Fruit fly (Drosophila melanogaster) whole organism, embryonic: ENCODE results near the gene wda.

Experiments used
- BEAF-32 ChIP-seq: fragments of 200-800 bp; sonication (Bioruptor generic); optimal IDR thresholded peaks from 3 replicates; lab custom pipeline; 2017; ENCODE audit warnings: missing biosample characterization, missing genetic modification characterization, mild to moderate bottlenecking, moderate library complexity, missing genetic modification reagents
- CG10209 ChIP-seq: fragments of 200-800 bp; sonication (Bioruptor generic); optimal IDR thresholded peaks from 3 replicates; lab custom pipeline; 2017; ENCODE audit warnings: missing biosample characterization, mild to moderate bottlenecking, missing genetic modification characterization, missing genetic modification reagents
- CG10321 ChIP-seq: fragments of 200-800 bp; sonication (Bioruptor generic); IDR thresholded peaks from 2 replicates; pipeline ENCODE4 v1.3.6; 2022; ENCODE audit warnings: missing biosample characterization, missing genetic modification characterization
- CG10979 ChIP-seq: fragments of 200-800 bp; sonication (Bioruptor generic); optimal IDR thresholded peaks from 2 replicates; lab custom pipeline; 2018; ENCODE audit warnings: missing biosample characterization, mild to moderate bottlenecking, missing genetic modification characterization, moderate library complexity
- CG12942 ChIP-seq: fragments of 200-800 bp; sonication (Bioruptor generic); optimal IDR thresholded peaks from 3 replicates; lab custom pipeline; 2016; ENCODE audit warnings: missing biosample characterization, missing genetic modification characterization
- CG14710 ChIP-seq: fragments of 200-800 bp; sonication (Bioruptor generic); optimal IDR thresholded peaks from 3 replicates; lab custom pipeline; 2019; ENCODE audit warnings: missing biosample characterization, mild to moderate bottlenecking, missing genetic modification characterization, moderate library complexity
- CG15601 ChIP-seq: fragments of 200-800 bp; sonication (Bioruptor generic); optimal IDR thresholded peaks from 3 replicates; lab custom pipeline; 2019; ENCODE audit warnings: missing biosample characterization, mild to moderate bottlenecking, missing genetic modification characterization, moderate library complexity
- CG16815 ChIP-seq: fragments of 200-800 bp; sonication (Bioruptor generic); optimal IDR thresholded peaks from 3 replicates; lab custom pipeline; 2017; ENCODE audit warnings: missing biosample characterization, mild to moderate bottlenecking, missing genetic modification characterization
- CG17912 ChIP-seq: fragments of 200-800 bp; sonication (Bioruptor generic); optimal IDR thresholded peaks from 2 replicates; lab custom pipeline; 2018; ENCODE audit warnings: missing biosample characterization, mild to moderate bottlenecking, missing genetic modification characterization
- CG18011 ChIP-seq: fragments of 200-800 bp; sonication (Bioruptor generic); optimal IDR thresholded peaks from 2 replicates; lab custom pipeline; 2017; ENCODE audit warnings: missing biosample characterization, missing genetic modification characterization, mild to moderate bottlenecking, moderate library complexity, missing genotype
- CG3065 ChIP-seq: fragments of 200-800 bp; sonication (Bioruptor generic); optimal IDR thresholded peaks from 2 replicates; lab custom pipeline; 2016; ENCODE audit warnings: missing biosample characterization, missing genetic modification characterization
- CG31388 ChIP-seq: fragments of 200-800 bp; sonication (Bioruptor generic); optimal IDR thresholded peaks from 2 replicates; lab custom pipeline; 2016; ENCODE audit warnings: missing biosample characterization, missing genetic modification characterization
- CG32767 ChIP-seq: fragments of 200-800 bp; sonication (Bioruptor generic); IDR thresholded peaks from 2 replicates; pipeline ENCODE4 v1.3.6; 2022; ENCODE audit warnings: missing biosample characterization, missing genetic modification characterization
- CG33213 ChIP-seq: fragments of 200-800 bp; sonication (Bioruptor generic); optimal IDR thresholded peaks from 3 replicates; lab custom pipeline; 2016; ENCODE audit warnings: missing biosample characterization, missing genetic modification characterization
- CG4617 ChIP-seq: fragments of 200-800 bp; sonication (Bioruptor generic); optimal IDR thresholded peaks from 3 replicates; lab custom pipeline; 2016; ENCODE audit warnings: missing biosample characterization, missing genetic modification characterization, borderline replicate concordance
- CG4820 ChIP-seq: fragments of 200-800 bp; sonication (Bioruptor generic); optimal IDR thresholded peaks from 3 replicates; lab custom pipeline; 2016; ENCODE audit warnings: missing biosample characterization, missing genetic modification characterization
- CG6272 ChIP-seq: fragments of 200-800 bp; sonication (Bioruptor generic); IDR thresholded peaks from 2 replicates; pipeline ENCODE4 v1.3.6; 2022; ENCODE audit warnings: missing biosample characterization, missing genetic modification characterization
- CHES-1-like ChIP-seq: fragments of 200-800 bp; sonication (Bioruptor generic); optimal IDR thresholded peaks from 2 replicates; lab custom pipeline; 2016; ENCODE audit warnings: missing biosample characterization, missing genetic modification characterization
- E2f2 ChIP-seq: fragments of 200-800 bp; sonication (Bioruptor generic); IDR thresholded peaks from 2 replicates; pipeline ENCODE4 v1.3.6; 2022; ENCODE audit warnings: missing biosample characterization, missing genetic modification characterization
- Fer2 ChIP-seq: fragments of 200-800 bp; sonication (Bioruptor generic); optimal IDR thresholded peaks from 2 replicates; lab custom pipeline; 2018; ENCODE audit warnings: missing biosample characterization, mild to moderate bottlenecking, missing genetic modification characterization, moderate library complexity
- HHEX ChIP-seq: fragments of 200-800 bp; sonication (Bioruptor generic); optimal IDR thresholded peaks from 3 replicates; lab custom pipeline; 2017; ENCODE audit warnings: missing biosample characterization, mild to moderate bottlenecking, missing genetic modification characterization, missing genetic modification reagents
- Hey ChIP-seq: fragments of 200-800 bp; sonication (Bioruptor generic); optimal IDR thresholded peaks from 3 replicates; lab custom pipeline; 2018; ENCODE audit warnings: missing biosample characterization, mild to moderate bottlenecking, missing genetic modification characterization
- HmgD ChIP-seq: fragments of 200-800 bp; sonication (Bioruptor generic); optimal IDR thresholded peaks from 3 replicates; lab custom pipeline; 2016; ENCODE audit warnings: missing biosample characterization, missing genetic modification characterization
- Hsf ChIP-seq: fragments of 200-800 bp; sonication (Bioruptor generic); optimal IDR thresholded peaks from 3 replicates; lab custom pipeline; 2016; ENCODE audit warnings: missing biosample characterization, missing genetic modification characterization
- MBD-R2 ChIP-seq: fragments of 200-800 bp; sonication (Bioruptor generic); IDR thresholded peaks from 2 replicates; pipeline ENCODE4 v1.3.6; 2022; ENCODE audit warnings: missing biosample characterization, missing genetic modification characterization
- Trl ChIP-seq, 3 experiments: fragments of >200 bp in 2 of 3; fragments of 200-800 bp in 1 of 3; sonication (Bioruptor generic) in 1 of 3; optimal IDR thresholded peaks; 2 replicates in 1 of 3; 3 replicates in 2 of 3; lab custom pipeline; 2016 to 2017; ENCODE audit warnings: missing biosample characterization in 1 of 3, missing genetic modification characterization in 1 of 3
- aop ChIP-seq: fragments of 200-800 bp; sonication (Bioruptor generic); IDR thresholded peaks from 2 replicates; pipeline ENCODE4 v1.3.6; 2022; ENCODE audit warnings: missing biosample characterization, missing genetic modification characterization
- ase ChIP-seq: fragments of 200-800 bp; sonication (Bioruptor generic); IDR thresholded peaks from 3 replicates; pipeline ENCODE4 v1.3.6; 2022; ENCODE audit warnings: missing biosample characterization, missing genetic modification characterization
- ash1 ChIP-seq: fragments of 200-800 bp; sonication (Bioruptor generic); optimal IDR thresholded peaks from 2 replicates; lab custom pipeline; 2018; ENCODE audit warnings: missing biosample characterization, mild to moderate bottlenecking, missing genetic modification characterization
- bab2 ChIP-seq: fragments of 200-800 bp; sonication (Bioruptor generic); optimal IDR thresholded peaks from 2 replicates; lab custom pipeline; 2016; ENCODE audit warnings: missing biosample characterization, missing genetic modification characterization
- corto ChIP-seq: fragments of 200-800 bp; sonication (Bioruptor generic); optimal IDR thresholded peaks from 2 replicates; lab custom pipeline; 2016; ENCODE audit warnings: missing biosample characterization, mild to moderate bottlenecking, missing genetic modification characterization, moderate library complexity
- crp ChIP-seq, 2 experiments: fragments of 200-800 bp; sonication (Bioruptor generic); optimal IDR thresholded peaks; 2 replicates in 1 of 2; 3 replicates in 1 of 2; lab custom pipeline; 2017; ENCODE audit warnings: missing biosample characterization in 2 of 2, missing genetic modification characterization in 2 of 2, mild to moderate bottlenecking in 1 of 2, moderate library complexity in 1 of 2
- dan ChIP-seq: fragments of 200-800 bp; sonication (Bioruptor generic); IDR thresholded peaks from 2 replicates; pipeline ENCODE4 v1.3.6; 2022; ENCODE audit warnings: missing biosample characterization, missing genetic modification characterization
- emc ChIP-seq: fragments of 200-800 bp; sonication (Bioruptor generic); optimal IDR thresholded peaks from 2 replicates; lab custom pipeline; 2016; ENCODE audit warnings: missing biosample characterization, missing genetic modification characterization
- eve ChIP-seq, 2 experiments: fragments of >200 bp; optimal IDR thresholded peaks; 2 replicates each; lab custom pipeline; 2017; ENCODE audit warnings: missing biosample characterization in 2 of 2, missing genetic modification characterization in 2 of 2
- fd64A ChIP-seq: fragments of 200-800 bp; sonication (Bioruptor generic); optimal IDR thresholded peaks from 3 replicates; lab custom pipeline; 2018; ENCODE audit warnings: missing biosample characterization, mild to moderate bottlenecking, missing genetic modification characterization
- fru ChIP-seq: fragments of >200 bp; optimal IDR thresholded peaks from 2 replicates; lab custom pipeline; 2017
- gce ChIP-seq: fragments of 200-800 bp; sonication (Bioruptor generic); IDR thresholded peaks from 3 replicates; pipeline ENCODE4 v1.3.6; 2022; ENCODE audit warnings: missing biosample characterization, missing genetic modification characterization
- ind ChIP-seq: fragments of 200-800 bp; sonication (Bioruptor generic); optimal IDR thresholded peaks from 3 replicates; lab custom pipeline; 2016; ENCODE audit warnings: missing biosample characterization, missing genetic modification characterization
- nau ChIP-seq: fragments of 200-800 bp; sonication (Bioruptor generic); optimal IDR thresholded peaks from 3 replicates; lab custom pipeline; 2017; ENCODE audit warnings: missing biosample characterization, mild to moderate bottlenecking, missing genetic modification characterization, missing genetic modification reagents
- odd ChIP-seq: fragments of 200-800 bp; sonication (Bioruptor generic); optimal IDR thresholded peaks from 2 replicates; lab custom pipeline; 2017; ENCODE audit warnings: missing biosample characterization, mild to moderate bottlenecking, missing genetic modification characterization
- ro ChIP-seq: fragments of 200-800 bp; sonication (Bioruptor generic); IDR thresholded peaks from 2 replicates; pipeline ENCODE4 v1.3.6; 2022; ENCODE audit warnings: missing biosample characterization, missing genetic modification characterization
- seq ChIP-seq: fragments of 200-800 bp; sonication (Bioruptor generic); IDR thresholded peaks from 2 replicates; pipeline ENCODE4 v1.3.6; 2022; ENCODE audit warnings: missing biosample characterization, missing genetic modification characterization
- sr ChIP-seq: fragments of 200-800 bp; sonication (Bioruptor generic); IDR thresholded peaks from 3 replicates; pipeline ENCODE4 v1.3.6; 2022; ENCODE audit warnings: missing biosample characterization, missing genetic modification characterization
- tna ChIP-seq: fragments of 200-800 bp; sonication (Bioruptor generic); IDR thresholded peaks from 2 replicates; pipeline ENCODE4 v1.3.6; 2022; ENCODE audit warnings: missing biosample characterization, missing genetic modification characterization; ENCODE audit not compliant: partially characterized antibody
- unpg ChIP-seq: fragments of 200-800 bp; sonication (Bioruptor generic); optimal IDR thresholded peaks from 3 replicates; lab custom pipeline; 2018; ENCODE audit warnings: missing biosample characterization, mild to moderate bottlenecking, missing genetic modification characterization, moderate library complexity
- vnd ChIP-seq: fragments of 200-800 bp; sonication (Bioruptor generic); IDR thresholded peaks from 3 replicates; pipeline ENCODE4 v1.3.6; 2022; ENCODE audit warnings: missing biosample characterization, missing genetic modification characterization; ENCODE audit not compliant: partially characterized antibody
- vvl ChIP-seq: fragments of 200-800 bp; sonication (Bioruptor generic); IDR thresholded peaks from 2 replicates; pipeline ENCODE4 v1.3.6; 2022; ENCODE audit warnings: missing biosample characterization, missing genetic modification characterization
- zfh1 ChIP-seq: fragments of 200-800 bp; sonication (Bioruptor generic); IDR thresholded peaks from 3 replicates; pipeline ENCODE4 v1.3.6; 2022; ENCODE audit warnings: missing biosample characterization, missing genetic modification characterization

The wda gene

DNA sequence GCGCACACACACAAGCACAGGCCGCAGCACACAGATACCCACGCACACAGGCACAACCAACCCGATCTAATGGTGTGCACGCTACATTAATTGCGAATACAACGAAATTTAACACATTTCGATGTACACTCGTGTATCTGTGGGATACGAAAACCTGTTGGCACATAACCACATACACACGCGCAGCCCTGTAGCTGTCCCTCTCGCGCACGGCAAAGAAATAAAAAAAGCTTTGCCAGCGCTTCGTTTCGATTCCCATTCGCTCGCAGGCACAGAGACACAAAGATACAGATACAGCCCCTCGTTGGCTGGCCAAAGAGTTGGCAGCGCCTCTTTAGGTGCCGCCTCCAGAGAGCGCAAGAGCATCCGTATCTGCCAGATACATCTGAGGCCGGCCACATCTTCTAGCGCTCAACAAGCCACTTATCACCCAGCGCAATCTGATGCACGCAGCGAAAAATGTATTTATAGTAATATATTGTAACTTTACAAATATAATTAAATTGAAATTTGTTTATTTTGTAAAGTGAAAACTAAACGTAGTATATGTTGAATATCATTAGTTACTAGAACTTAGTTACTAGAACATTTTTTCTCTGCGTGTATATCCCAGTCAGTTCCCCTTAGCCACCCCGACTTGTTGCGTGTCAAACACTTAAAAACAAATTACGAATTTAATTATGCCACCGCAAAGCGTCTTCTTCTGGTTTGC is 35.3 kb upstream of the wda start (continued):
- 0 out of 3 replicates have a peak, but pooled peaks have one; percentile 28 for TF ChIP-seq gce (GFP tag; lab: Robert Waterston, UW)
- TF ChIP-seq bab2 (GFP tag; lab: Kevin White, UChicago), result no peak
- no peak for TF ChIP-seq CG3065 (GFP tag; lab: Kevin White, UChicago)
- peak; percentile 40 for TF ChIP-seq CG10209
- peak; percentile 70 for TF ChIP-seq CG10979 (tag; lab: Kevin White, UChicago)
- no peak for TF ChIP-seq CG33213
- TF ChIP-seq dan (GFP tag; lab: Robert Waterston, UW), result no peak
- no peak for TF ChIP-seq MBD-R2 (GFP tag; lab: Robert Waterston, UW)
- no peak for TF ChIP-seq Hsf (GFP tag; lab: Kevin White, UChicago)
- TF ChIP-seq CG16815 (GFP tag; lab: Kevin White, UChicago), result peak; percentile 34
- TF ChIP-seq nau (GFP tag; lab: Kevin White, UChicago), result no peak
- peak; percentile 33 for TF ChIP-seq CG4820 (GFP tag; lab: Kevin White, UChicago)
- peak; percentile 75 for TF ChIP-seq zfh1 (GFP tag; lab: Robert Waterston, UW)
- peak; percentile 32 for TF ChIP-seq CG12942
- TF ChIP-seq vnd, result no peak
- TF ChIP-seq emc (GFP tag; lab: Kevin White, UChicago), result no peak
- TF ChIP-seq CG31388 (GFP tag; lab: Kevin White, UChicago), result peak; percentile 14
- peak; percentile 80 for TF ChIP-seq vvl
- peak; percentile 55; the same call in 1 of the 2 replicates for TF ChIP-seq CG32767 (GFP tag; lab: Robert Waterston, UW)
- peak; percentile 89 for TF ChIP-seq CG10321 (GFP tag; lab: Robert Waterston, UW)
- peak; percentile 23 for TF ChIP-seq HHEX (GFP tag; lab: Kevin White, UChicago)
- no peak for TF ChIP-seq fru (lab: Kevin White, UChicago)
- no peak for TF ChIP-seq Hey (tag; lab: Kevin White, UChicago)
- TF ChIP-seq E2f2 (GFP tag; lab: Robert Waterston, UW), result peak; percentile 46; the same call in 1 of the 2 replicates
- no peak for TF ChIP-seq HmgD
- no peak for TF ChIP-seq eve (GFP tag; optimal IDR thresholded peaks at IDR 0.05; lab: Kevin White, UChicago)
- no peak for TF ChIP-seq corto (GFP tag; lab: Kevin White, UChicago)
- no peak for TF ChIP-seq CG15601 (tag; lab: Kevin White, UChicago)
- no peak for TF ChIP-seq crp (GFP tag; optimal IDR thresholded peaks at IDR 0.05; lab: Kevin White, UChicago)
- no peak for TF ChIP-seq CG18011 (GFP tag; lab: Kevin White, UChicago)
- no peak for TF ChIP-seq fd64A (GFP tag; lab: Kevin White, UChicago)
- TF ChIP-seq CG14710 (tag; lab: Kevin White, UChicago), result peak; percentile 39
- TF ChIP-seq BEAF-32 (GFP tag; lab: Kevin White, UChicago), result no peak
- TF ChIP-seq ind, result peak; percentile 22
- TF ChIP-seq tna (GFP tag; lab: Robert Waterston, UW), result peak; percentile 25; the same call in 1 of the 2 replicates
- peak; percentile 35 to 59 for TF ChIP-seq Trl (optimal IDR thresholded peaks at IDR 0.05; lab: Kevin White, UChicago)
- no peak for TF ChIP-seq Trl (GFP tag; optimal IDR thresholded peaks at IDR 0.05; lab: Kevin White, UChicago)
- no peak for TF ChIP-seq aop (GFP tag; lab: Robert Waterston, UW)
- no peak for TF ChIP-seq CHES-1-like (GFP tag; lab: Kevin White, UChicago)
- TF ChIP-seq odd (GFP tag; lab: Kevin White, UChicago), result no peak
- no peak for TF ChIP-seq CG4617
- TF ChIP-seq ase, result peak; percentile 49; the same call in 2 of the 3 replicates
- TF ChIP-seq CG6272 (GFP tag; lab: Robert Waterston, UW), result 0 out of 2 replicates have a peak, but pooled peaks have one; percentile 9
- TF ChIP-seq Fer2 (tag; lab: Kevin White, UChicago), result no peak
- no peak for TF ChIP-seq ro (GFP tag; lab: Robert Waterston, UW)
- no peak for TF ChIP-seq CG17912 (GFP tag; lab: Kevin White, UChicago)
- no peak for TF ChIP-seq ash1
- peak; percentile 65 for TF ChIP-seq unpg
- peak; percentile 48; the same call in 2 of the 3 replicates for TF ChIP-seq sr (GFP tag; lab: Robert Waterston, UW)
- TF ChIP-seq seq (GFP tag; lab: Robert Waterston, UW), result no peak
